Worm (Caenorhabditis elegans): ENCODE results near the gene B0365.9.

The B0365.9 gene

DNA sequence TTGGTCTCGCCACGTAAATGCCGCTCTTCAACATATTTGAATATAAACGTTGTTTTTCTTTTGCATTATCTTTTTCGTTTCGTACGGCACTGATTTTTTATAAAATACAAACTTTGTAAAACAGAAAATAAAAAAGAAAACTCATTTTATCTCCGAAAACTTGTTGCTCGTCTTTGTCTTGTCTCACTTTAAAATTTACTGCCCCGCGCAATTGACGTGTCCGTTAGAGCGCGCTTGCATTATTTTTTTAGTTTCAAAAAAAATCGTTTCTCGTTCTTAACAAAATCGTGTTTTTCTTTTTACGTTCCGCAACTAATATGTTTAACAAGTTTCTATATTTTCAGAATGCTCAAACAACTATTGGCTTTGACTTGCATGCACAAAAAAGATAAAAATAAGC lies 19.2 kb upstream of the B0365.9 start, which contains the start of gene noca-1:
Gene noca-1 (plus strand): TSS at position 345 of the 400 bp plus-strand sequence.
- no peak for TF ChIP-seq hlh-15 (tag; optimal IDR thresholded peaks at IDR 0.05)
- no peak for TF ChIP-seq sdc-2 (tag; optimal IDR thresholded peaks at IDR 0.05)
- TF ChIP-seq pha-4 (tag; optimal IDR thresholded peaks at IDR 0.05), result no peak
- TF ChIP-seq syd-9 (tag; optimal IDR thresholded peaks at IDR 0.05), result no peak
- TF ChIP-seq mec-3 (tag; optimal IDR thresholded peaks at IDR 0.05; ENCODE audit: borderline replicate concordance), result no peak
- TF ChIP-seq unc-86 (tag; optimal IDR thresholded peaks at IDR 0.05), result no peak
- TF ChIP-seq ceh-6 (GFP tag; optimal IDR thresholded peaks at IDR 0.05), result no peak
- no peak for TF ChIP-seq zip-5 (tag; optimal IDR thresholded peaks at IDR 0.05)
- no peak for TF ChIP-seq ceh-18 (tag; optimal IDR thresholded peaks at IDR 0.05)
- no peak for TF ChIP-seq ceh-22 (tag; optimal IDR thresholded peaks at IDR 0.05)
- no peak for TF ChIP-seq ahr-1 (tag; optimal IDR thresholded peaks at IDR 0.05)
- TF ChIP-seq unc-55 (GFP tag; optimal IDR thresholded peaks at IDR 0.05), result no peak
- no peak for TF ChIP-seq nfya-1 (tag; optimal IDR thresholded peaks at IDR 0.05)
- TF ChIP-seq rnt-1 (tag; optimal IDR thresholded peaks at IDR 0.05), result no peak
- no peak for TF ChIP-seq pros-1 (tag; optimal IDR thresholded peaks at IDR 0.05)
- TF ChIP-seq T23F11.4 (GFP tag; optimal IDR thresholded peaks at IDR 0.05), result no peak
- no peak for TF ChIP-seq gmeb-2 (tag; optimal IDR thresholded peaks at IDR 0.05)
- no peak for TF ChIP-seq fkh-6 (tag; optimal IDR thresholded peaks at IDR 0.05)
- TF ChIP-seq ets-4 (tag; optimal IDR thresholded peaks at IDR 0.05), result no peak
- TF ChIP-seq elt-2 (tag; optimal IDR thresholded peaks at IDR 0.05), result no peak

DNA sequence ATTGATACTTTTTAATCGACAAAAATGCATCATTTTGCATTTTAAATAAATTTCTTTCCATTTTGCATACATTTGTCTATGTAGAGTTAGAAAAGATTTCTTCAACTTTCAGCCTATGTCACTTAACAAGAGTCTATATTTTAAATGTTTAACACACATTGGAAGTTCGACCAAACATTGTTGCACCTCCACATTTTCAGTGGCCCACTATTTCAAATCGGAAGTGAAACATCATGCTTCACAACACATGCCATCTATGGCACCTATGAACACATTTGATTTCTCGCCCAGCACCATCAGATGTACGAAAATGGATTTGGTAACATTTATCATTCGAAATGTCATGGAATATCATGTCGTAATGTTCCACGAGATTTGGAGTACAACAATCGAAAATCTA lies 5.3 kb upstream of the B0365.9 start, which contains the start of gene dhc-3:
Gene dhc-3 (plus strand): TSS at position 301 of the 400 bp plus-strand sequence.
- TF ChIP-seq tbx-7 (tag; optimal IDR thresholded peaks at IDR 0.05) (no peak), ceh-48 (tag; optimal IDR thresholded peaks at IDR 0.05) (no peak), dmd-4 (tag; optimal IDR thresholded peaks at IDR 0.05; ENCODE audit: borderline replicate concordance) (no peak), ztf-16 (tag; optimal IDR thresholded peaks at IDR 0.05) (no peak), pag-3 (tag; optimal IDR thresholded peaks at IDR 0.05; ENCODE audit: borderline replicate concordance) (no peak), ref-2 (tag; optimal IDR thresholded peaks at IDR 0.05) (no peak), K02D7.2 (tag; optimal IDR thresholded peaks at IDR 0.05) (no peak), npax-4 (tag; optimal IDR thresholded peaks at IDR 0.05) (no peak), eyg-1 (tag; optimal IDR thresholded peaks at IDR 0.05) (no peak), tbx-2 (tag; optimal IDR thresholded peaks at IDR 0.05) (no peak), T23F11.4 (GFP tag; optimal IDR thresholded peaks at IDR 0.05) (no peak), rnt-1 (tag; optimal IDR thresholded peaks at IDR 0.05) (no peak), madf-2 (tag; optimal IDR thresholded peaks at IDR 0.05) (no peak), pha-2 (tag; optimal IDR thresholded peaks at IDR 0.05) (no peak), hlh-6 (tag; optimal IDR thresholded peaks at IDR 0.05) (no peak), mec-3 (tag; optimal IDR thresholded peaks at IDR 0.05; ENCODE audit: borderline replicate concordance) (no peak), pros-1 (tag; optimal IDR thresholded peaks at IDR 0.05) (no peak), ets-4 (tag; optimal IDR thresholded peaks at IDR 0.05) (no peak), unc-86 (tag; optimal IDR thresholded peaks at IDR 0.05) (no peak), ceh-34 (tag; optimal IDR thresholded peaks at IDR 0.05) (no peak)

DNA sequence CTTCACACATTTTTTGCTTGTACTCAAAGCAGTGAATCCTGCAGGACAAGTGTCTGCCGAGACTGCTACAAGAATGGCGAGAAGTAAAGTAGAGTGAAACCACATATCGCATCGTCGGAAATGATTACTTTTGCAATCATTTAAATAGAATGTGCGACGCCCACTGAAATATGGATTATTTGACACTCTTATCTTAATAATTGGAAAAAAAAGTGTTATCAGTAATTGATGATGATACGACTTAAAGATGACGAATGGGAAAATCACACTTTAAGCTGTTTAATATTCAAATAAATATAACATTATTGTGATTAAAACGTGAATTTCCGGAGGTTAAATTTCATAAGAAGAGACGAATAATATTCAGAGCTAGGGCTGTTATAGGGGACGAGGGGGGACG lies 4.6 kb upstream of the B0365.9 start, which contains the start of gene clec-41:
Gene clec-41 (minus strand): TSS at position 147 of the 400 bp plus-strand sequence.
- no peak for TF ChIP-seq eyg-1 (tag; optimal IDR thresholded peaks at IDR 0.05)
- no peak for TF ChIP-seq ahr-1 (tag; optimal IDR thresholded peaks at IDR 0.05)
- no peak for TF ChIP-seq pat-9 (tag; optimal IDR thresholded peaks at IDR 0.05)
- TF ChIP-seq T23F11.4 (GFP tag; optimal IDR thresholded peaks at IDR 0.05), result no peak
- no peak for TF ChIP-seq ceh-19 (GFP tag; optimal IDR thresholded peaks at IDR 0.05)
- no peak for TF ChIP-seq syd-9 (tag; optimal IDR thresholded peaks at IDR 0.05)
- no peak for TF ChIP-seq hlh-30 (tag; optimal IDR thresholded peaks at IDR 0.05; ENCODE audit: insufficient read depth)
- no peak for TF ChIP-seq pha-2 (tag; optimal IDR thresholded peaks at IDR 0.05)
- no peak for TF ChIP-seq pqm-1 (tag; optimal IDR thresholded peaks at IDR 0.05)
- no peak for TF ChIP-seq npax-4 (tag; optimal IDR thresholded peaks at IDR 0.05)
- no peak for TF ChIP-seq ceh-34 (tag; optimal IDR thresholded peaks at IDR 0.05)
- no peak for TF ChIP-seq zip-5 (tag; optimal IDR thresholded peaks at IDR 0.05)
- no peak for TF ChIP-seq unc-3 (GFP tag; conservative IDR thresholded peaks at IDR 0.05)
- TF ChIP-seq unc-3 (tag; optimal IDR thresholded peaks at IDR 0.05), result no peak
- TF ChIP-seq ceh-18 (tag; optimal IDR thresholded peaks at IDR 0.05), result no peak
- no peak for TF ChIP-seq ceh-48 (tag; optimal IDR thresholded peaks at IDR 0.05)
- no peak for TF ChIP-seq ztf-16 (tag; optimal IDR thresholded peaks at IDR 0.05)
- TF ChIP-seq unc-42 (tag; optimal IDR thresholded peaks at IDR 0.05), result no peak
